Fruit fly (Drosophila melanogaster) whole organism, wandering third instar larva: ENCODE measurements around the gene Acp76A.

Source experiments
- Abd-B ChIP-seq: fragments of >200 bp; optimal IDR thresholded peaks from 2 replicates; lab custom pipeline; 2017; ENCODE audit warnings: missing biosample characterization, missing genetic modification characterization
- Dfd ChIP-seq: fragments of >200 bp; optimal IDR thresholded peaks from 2 replicates; lab custom pipeline; 2017; ENCODE audit warnings: missing biosample characterization, missing genetic modification characterization
- HLH106 ChIP-seq: fragments of 200-800 bp; optimal IDR thresholded peaks from 3 replicates; lab custom pipeline; 2019; ENCODE audit warnings: missing biosample characterization, mild to moderate bottlenecking, missing genetic modification characterization, moderate library complexity
- Hnf4 ChIP-seq: fragments of 200-800 bp; sonication (Bioruptor generic); optimal IDR thresholded peaks from 2 replicates; lab custom pipeline; 2016; ENCODE audit warnings: missing biosample characterization, mild to moderate bottlenecking, missing genetic modification characterization
- Hr78 ChIP-seq: fragments of >200 bp; optimal IDR thresholded peaks from 2 replicates; lab custom pipeline; 2017; ENCODE audit warnings: missing biosample characterization, missing genetic modification characterization
- Mio ChIP-seq: sonication (Bioruptor generic); optimal IDR thresholded peaks from 2 replicates; lab custom pipeline; 2016; ENCODE audit warnings: missing biosample characterization, missing genetic modification characterization
- N ChIP-seq: fragments of >200 bp; optimal IDR thresholded peaks from 2 replicates; lab custom pipeline; 2018; ENCODE audit warnings: missing biosample characterization, missing external identifiers, missing genetic modification characterization
- OdsH ChIP-seq: fragments of 200-800 bp; sonication (Bioruptor generic); optimal IDR thresholded peaks from 2 replicates; lab custom pipeline; 2016; ENCODE audit warnings: missing biosample characterization, mild to moderate bottlenecking, missing genetic modification characterization
- Sp1 ChIP-seq: fragments of 200-800 bp; sonication (Bioruptor generic); optimal IDR thresholded peaks from 3 replicates; lab custom pipeline; 2019; ENCODE audit warnings: missing biosample characterization, mild to moderate bottlenecking, missing genetic modification characterization, moderate library complexity
- Vsx2 ChIP-seq: fragments of 200-300, 225-300 bp; sonication (Bioruptor generic); optimal IDR thresholded peaks from 2 replicates; lab custom pipeline; 2018; ENCODE audit warnings: missing biosample characterization, missing genetic modification characterization; ENCODE audit not compliant: partially characterized antibody
- ey ChIP-seq: fragments of 200-800 bp; sonication (Bioruptor generic); optimal IDR thresholded peaks from 2 replicates; lab custom pipeline; 2016; ENCODE audit warnings: missing biosample characterization, missing genetic modification characterization
- foxo ChIP-seq, 2 experiments: fragments of 200-800 bp; sonication (Bioruptor generic); optimal IDR thresholded peaks; 2 replicates in 1 of 2; 3 replicates in 1 of 2; lab custom pipeline; 2016 to 2017; ENCODE audit warnings: missing biosample characterization in 2 of 2, missing genetic modification characterization in 2 of 2
- fru ChIP-seq: fragments of 200-800 bp; sonication (Bioruptor generic); optimal IDR thresholded peaks from 3 replicates; lab custom pipeline; 2016; ENCODE audit warnings: missing biosample characterization, mild to moderate bottlenecking, missing genetic modification characterization
- rgr ChIP-seq: fragments of 200-800 bp; sonication (Bioruptor generic); optimal IDR thresholded peaks from 3 replicates; lab custom pipeline; 2016; ENCODE audit warnings: missing biosample characterization, mild to moderate bottlenecking, missing genetic modification characterization
- sage ChIP-seq: fragments of 200-800 bp; sonication (Bioruptor generic); optimal IDR thresholded peaks from 2 replicates; lab custom pipeline; 2016; ENCODE audit warnings: missing biosample characterization, mild to moderate bottlenecking, missing genetic modification characterization
- sv ChIP-seq: fragments of 200-800 bp; sonication (Bioruptor generic); optimal IDR thresholded peaks from 3 replicates; lab custom pipeline; 2016; ENCODE audit warnings: missing biosample characterization, missing genetic modification characterization
- usp ChIP-seq: fragments of >200 bp; optimal IDR thresholded peaks from 2 replicates; lab custom pipeline; 2017; ENCODE audit warnings: missing biosample characterization, missing genetic modification characterization

Gene Acp76A

dm6 chr3L:19005396-19005795 lies 46.4 kb downstream of the Acp76A start:
- TF ChIP-seq usp (no peak), Hr78 (GFP tag; lab: Kevin White, UChicago) (no peak), N (no peak), HLH106 (tag; lab: Kevin White, UChicago) (no peak), Dfd (GFP tag; lab: Kevin White, UChicago) (peak; percentile 11)

- TF ChIP-seq ey (GFP tag; lab: Kevin White, UChicago) = no peak
- TF ChIP-seq fru (GFP tag; lab: Kevin White, UChicago) = no peak
- TF ChIP-seq Abd-B (GFP tag; lab: Kevin White, UChicago) = no peak
- TF ChIP-seq Sp1 = no peak
- TF ChIP-seq rgr = no peak
Measured at dm6 chr3L:19004120-19004519, 47.7 kb downstream of the Acp76A start.

- TF ChIP-seq HLH106 (tag; lab: Kevin White, UChicago) (no peak), Sp1 (no peak), Vsx2 (GFP tag; lab: Kevin White, UChicago) (no peak), ey (GFP tag; lab: Kevin White, UChicago) (no peak), sage (GFP tag; lab: Kevin White, UChicago) (no peak), OdsH (no peak), sv (GFP tag; lab: Kevin White, UChicago) (no peak), Hnf4 (GFP tag; lab: Kevin White, UChicago) (no peak), foxo (GFP tag; optimal IDR thresholded peaks at IDR 0.05; lab: Kevin White, UChicago) (no peak), Mio (GFP tag; lab: Kevin White, UChicago) (no peak), fru (GFP tag; lab: Kevin White, UChicago) (no peak), Hr78 (GFP tag; lab: Kevin White, UChicago) (no peak)
Measured at dm6 chr3L:19003220-19003619, 48.6 kb downstream of the Acp76A start, which contains the start of gene SmydA-2. Gene SmydA-2, minus strand, starts transcription at chr3L:19003252.
